Worm (Caenorhabditis elegans) whole organism, late embryonic: ENCODE results near the gene zig-8.

Experiments
- C08G9.2 ChIP-seq: sonication (generic microtip); optimal IDR thresholded peaks from 2 replicates; lab custom pipeline; 2016; ENCODE audit warnings: mild to moderate bottlenecking, missing genetic modification characterization, moderate library complexity, missing compliant biosample characterization
- F13H6.1 ChIP-seq: sonication (generic microtip); optimal IDR thresholded peaks from 2 replicates; lab custom pipeline; 2016; ENCODE audit warnings: missing genetic modification characterization, missing compliant biosample characterization
- K02D7.2 ChIP-seq: sonication (generic microtip); optimal IDR thresholded peaks from 2 replicates; lab custom pipeline; 2017; ENCODE audit warnings: mild to moderate bottlenecking, missing genetic modification characterization, missing compliant biosample characterization
- K09A11.1 ChIP-seq: sonication (generic microtip); optimal IDR thresholded peaks from 2 replicates; lab custom pipeline; 2017; ENCODE audit warnings: antibody characterized with exemption, mild to moderate bottlenecking, missing genetic modification characterization, missing compliant biosample characterization; ENCODE audit not compliant: insufficient read depth
- T23F11.4 ChIP-seq: fragments of 200-800 bp; sonication (Bioruptor generic); optimal IDR thresholded peaks from 2 replicates; lab custom pipeline; 2018; ENCODE audit warnings: mild to moderate bottlenecking, missing genetic modification characterization, missing compliant biosample characterization
- Y22D7AL.16 ChIP-seq: sonication (generic microtip); optimal IDR thresholded peaks from 2 replicates; lab custom pipeline; 2016; ENCODE audit warnings: missing genetic modification characterization, missing compliant biosample characterization
- ahr-1 ChIP-seq: sonication (generic microtip); optimal IDR thresholded peaks from 2 replicates; lab custom pipeline; 2016; ENCODE audit warnings: missing genetic modification characterization, missing compliant biosample characterization
- ama-1 ChIP-seq: fragments of 150-350 bp; optimal IDR thresholded peaks from 2 replicates; lab custom pipeline; 2014
- ceh-14 ChIP-seq: sonication (generic microtip); optimal IDR thresholded peaks from 2 replicates; lab custom pipeline; 2016; ENCODE audit warnings: missing genotype, missing genetic modification characterization, missing compliant biosample characterization
- ceh-2 ChIP-seq: sonication (generic microtip); optimal IDR thresholded peaks from 2 replicates; lab custom pipeline; 2016; ENCODE audit warnings: missing genotype, missing genetic modification characterization, missing compliant biosample characterization
- ceh-24 ChIP-seq: sonication (generic microtip); optimal IDR thresholded peaks from 2 replicates; lab custom pipeline; 2016; ENCODE audit warnings: mild to moderate bottlenecking, missing genetic modification characterization, missing compliant biosample characterization
- ceh-30 ChIP-seq: fragments of 150-350 bp; optimal IDR thresholded peaks from 2 replicates; lab custom pipeline; 2014; ENCODE audit warnings: missing biosample characterization, missing genetic modification characterization
- ceh-31 ChIP-seq: sonication (generic microtip); optimal IDR thresholded peaks from 2 replicates; lab custom pipeline; 2016; ENCODE audit warnings: missing genetic modification characterization, missing compliant biosample characterization
- ceh-45 ChIP-seq: fragments of 200-800 bp; sonication (Bioruptor generic); IDR thresholded peaks from 2 replicates; pipeline ENCODE4 v1.3.6; 2022; ENCODE audit warnings: missing genetic modification reagents, missing genetic modification characterization, missing compliant biosample characterization
- ceh-48 ChIP-seq: sonication (generic microtip); optimal IDR thresholded peaks from 2 replicates; lab custom pipeline; 2016; ENCODE audit warnings: missing genetic modification characterization, inconsistent platforms, missing compliant biosample characterization
- ceh-6 ChIP-seq: fragments of 200-800 bp; sonication (Bioruptor generic); optimal IDR thresholded peaks from 2 replicates; lab custom pipeline; 2018; ENCODE audit warnings: mild to moderate bottlenecking, missing genetic modification characterization, missing compliant biosample characterization
- elt-2 ChIP-seq: sonication (generic microtip); optimal IDR thresholded peaks from 2 replicates; lab custom pipeline; 2016; ENCODE audit warnings: missing genetic modification reagents, missing genetic modification characterization, missing compliant biosample characterization
- ets-4 ChIP-seq: sonication (generic microtip); optimal IDR thresholded peaks from 2 replicates; lab custom pipeline; 2016; ENCODE audit warnings: missing genetic modification characterization, missing compliant biosample characterization
- eyg-1 ChIP-seq: sonication (generic microtip); optimal IDR thresholded peaks from 2 replicates; lab custom pipeline; 2016; ENCODE audit warnings: missing genotype, missing genetic modification characterization, missing compliant biosample characterization
- fkh-10 ChIP-seq: fragments of 150-350 bp; optimal IDR thresholded peaks from 2 replicates; lab custom pipeline; 2014; ENCODE audit warnings: missing biosample characterization, missing genetic modification reagents, missing genetic modification characterization
- hlh-13 ChIP-seq: fragments of 200-800 bp; sonication (Bioruptor generic); optimal IDR thresholded peaks from 2 replicates; lab custom pipeline; 2018; ENCODE audit warnings: mild to moderate bottlenecking, missing genetic modification characterization, missing compliant biosample characterization
- hlh-30 ChIP-seq: sonication (generic microtip); optimal IDR thresholded peaks from 2 replicates; lab custom pipeline; 2017; ENCODE audit warnings: antibody characterized with exemption, missing genetic modification characterization, missing compliant biosample characterization; ENCODE audit not compliant: insufficient read depth
- hlh-6 ChIP-seq: sonication (generic microtip); optimal IDR thresholded peaks from 2 replicates; lab custom pipeline; 2016; ENCODE audit warnings: missing genotype, missing genetic modification characterization, missing compliant biosample characterization
- hlh-8 ChIP-seq: sonication (generic microtip); optimal IDR thresholded peaks from 2 replicates; lab custom pipeline; 2016; ENCODE audit warnings: missing genotype, missing genetic modification characterization, missing compliant biosample characterization
- lim-6 ChIP-seq: sonication (generic microtip); optimal IDR thresholded peaks from 2 replicates; lab custom pipeline; 2016; ENCODE audit warnings: missing genetic modification characterization, missing compliant biosample characterization
- lin-11 ChIP-seq: fragments of 200-800 bp; sonication (Bioruptor generic); optimal IDR thresholded peaks from 2 replicates; lab custom pipeline; 2018; ENCODE audit warnings: mild to moderate bottlenecking, missing genetic modification characterization, missing compliant biosample characterization
- madf-2 ChIP-seq: sonication (generic microtip); optimal IDR thresholded peaks from 2 replicates; lab custom pipeline; 2017; ENCODE audit warnings: missing genetic modification characterization, missing compliant biosample characterization
- mec-3 ChIP-seq: sonication (generic microtip); optimal IDR thresholded peaks from 2 replicates; lab custom pipeline; 2016; ENCODE audit warnings: borderline replicate concordance, missing genetic modification characterization, missing compliant biosample characterization
- nfya-1 ChIP-seq: sonication (generic microtip); optimal IDR thresholded peaks from 2 replicates; lab custom pipeline; 2017; ENCODE audit warnings: missing genetic modification characterization, mild to moderate bottlenecking, missing compliant biosample characterization, antibody characterized with exemption, moderate library complexity
- nhr-232 ChIP-seq: sonication (generic microtip); optimal IDR thresholded peaks from 2 replicates; lab custom pipeline; 2016; ENCODE audit warnings: missing genetic modification characterization, missing compliant biosample characterization
- odd-2 ChIP-seq: sonication (generic microtip); optimal IDR thresholded peaks from 2 replicates; lab custom pipeline; 2017; ENCODE audit warnings: antibody characterized with exemption, mild to moderate bottlenecking, missing genetic modification characterization, missing compliant biosample characterization
- pag-3 ChIP-seq: sonication (generic microtip); optimal IDR thresholded peaks from 2 replicates; lab custom pipeline; 2016; ENCODE audit warnings: missing compliant biosample characterization, missing genetic modification characterization, borderline replicate concordance
- pat-9 ChIP-seq: fragments of 200-800 bp; sonication (Bioruptor generic); optimal IDR thresholded peaks from 2 replicates; lab custom pipeline; 2018; ENCODE audit warnings: mild to moderate bottlenecking, missing genetic modification characterization, moderate library complexity, missing compliant biosample characterization
- pha-2 ChIP-seq: sonication (generic microtip); optimal IDR thresholded peaks from 2 replicates; lab custom pipeline; 2017; ENCODE audit warnings: mild to moderate bottlenecking, missing genetic modification characterization, missing compliant biosample characterization
- pha-4 ChIP-seq: fragments of 150-350 bp; optimal IDR thresholded peaks from 2 replicates; lab custom pipeline; 2018; ENCODE audit warnings: missing biosample characterization, missing genetic modification reagents, missing genetic modification characterization
- rnt-1 ChIP-seq: sonication (generic microtip); optimal IDR thresholded peaks from 2 replicates; lab custom pipeline; 2016; ENCODE audit warnings: missing genetic modification characterization, missing compliant biosample characterization
- sdc-2 ChIP-seq: sonication (generic microtip); optimal IDR thresholded peaks from 2 replicates; lab custom pipeline; 2016; ENCODE audit warnings: missing genotype, missing genetic modification characterization, missing compliant biosample characterization
- sox-2 ChIP-seq: fragments of 200-800 bp; sonication (Bioruptor generic); IDR thresholded peaks from 2 replicates; pipeline ENCODE4 v1.3.6; 2022; ENCODE audit warnings: missing genetic modification reagents, missing genetic modification characterization, missing compliant biosample characterization
- sox-4 ChIP-seq: sonication (generic microtip); optimal IDR thresholded peaks from 2 replicates; lab custom pipeline; 2017; ENCODE audit warnings: mild to moderate bottlenecking, missing genetic modification characterization, inconsistent platforms, missing compliant biosample characterization
- syd-9 ChIP-seq: sonication (generic microtip); optimal IDR thresholded peaks from 2 replicates; lab custom pipeline; 2016; ENCODE audit warnings: mild to moderate bottlenecking, missing genetic modification characterization, moderate library complexity, missing compliant biosample characterization
- tbx-2 ChIP-seq: sonication (generic microtip); optimal IDR thresholded peaks from 2 replicates; lab custom pipeline; 2016; ENCODE audit warnings: missing genetic modification characterization, missing compliant biosample characterization
- tbx-7 ChIP-seq: sonication (generic microtip); optimal IDR thresholded peaks from 2 replicates; lab custom pipeline; 2016; ENCODE audit warnings: missing genotype, missing genetic modification characterization, missing compliant biosample characterization
- ttx-3 ChIP-seq: sonication (generic microtip); optimal IDR thresholded peaks from 2 replicates; lab custom pipeline; 2016; ENCODE audit warnings: missing genetic modification reagents, missing genetic modification characterization, missing compliant biosample characterization
- unc-3 ChIP-seq, 2 experiments: fragments of 200-800 bp in 1 of 2; sonication (Bioruptor generic) in 1 of 2; sonication (generic microtip) in 1 of 2; conservative IDR thresholded peaks in 1 of 2; optimal IDR thresholded peaks in 1 of 2; 2 replicates each; pipeline versions ENCODE4 v1.3.6 to Lab custom; 2016 to 2022; ENCODE audit warnings: missing compliant biosample characterization in 2 of 2, missing genetic modification characterization in 2 of 2, missing genetic modification reagents in 1 of 2
- unc-42 ChIP-seq: sonication (generic microtip); optimal IDR thresholded peaks from 2 replicates; lab custom pipeline; 2016; ENCODE audit warnings: missing genotype, missing genetic modification characterization, missing compliant biosample characterization
- unc-55 ChIP-seq: sonication (generic microtip); optimal IDR thresholded peaks from 2 replicates; lab custom pipeline; 2017; ENCODE audit warnings: missing biosample characterization, missing genetic modification reagents, missing genetic modification characterization
- unc-86 ChIP-seq: sonication (generic microtip); optimal IDR thresholded peaks from 2 replicates; lab custom pipeline; 2016; ENCODE audit warnings: missing genetic modification characterization, missing compliant biosample characterization
- zip-5 ChIP-seq: sonication (generic microtip); optimal IDR thresholded peaks from 2 replicates; lab custom pipeline; 2016; ENCODE audit warnings: missing genetic modification characterization, missing compliant biosample characterization
- ztf-16 ChIP-seq: sonication (generic microtip); optimal IDR thresholded peaks from 2 replicates; lab custom pipeline; 2017; ENCODE audit warnings: missing genetic modification characterization, missing compliant biosample characterization

Gene zig-8

ce11 chrIII:13104410-13104809 is 15.2 kb upstream of the zig-8 start:
- TF ChIP-seq ceh-6 (GFP tag; lab: Kevin White, UChicago) (no peak), ahr-1 (tag; lab: Kevin White, UChicago) (no peak), F13H6.1 (no peak), lim-6 (tag; lab: Kevin White, UChicago) (no peak)

DNA sequence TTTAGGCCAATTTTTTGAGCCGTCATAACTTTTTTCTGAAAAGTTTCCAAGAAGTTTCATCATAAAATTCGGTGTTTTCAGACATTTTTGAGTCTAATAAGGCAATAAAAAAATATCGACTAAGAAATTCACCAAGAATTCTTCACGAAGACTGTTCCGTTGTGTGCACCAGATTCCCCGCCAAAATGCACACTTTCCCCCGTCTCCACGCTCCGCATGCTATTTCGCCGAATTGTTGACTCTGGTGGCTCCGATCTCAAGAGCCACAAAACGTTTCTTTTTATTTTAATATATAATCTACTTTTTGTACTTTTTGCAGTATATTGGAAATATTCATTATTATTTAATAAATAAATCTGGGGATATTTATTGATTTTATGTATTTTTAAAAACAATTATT is 14.1 kb upstream of the zig-8 start:
- TF ChIP-seq Y22D7AL.16 (tag; lab: Kevin White, UChicago) (no peak), nhr-232 (tag; lab: Kevin White, UChicago) (no peak), unc-55 (GFP tag; lab: Kevin White, UChicago) (no peak), sox-2 (GFP tag; lab: Robert Waterston, UW) (no peak), ceh-2 (tag; lab: Kevin White, UChicago) (no peak), T23F11.4 (no peak), ttx-3 (tag; lab: Kevin White, UChicago) (no peak), odd-2 (no peak), unc-86 (no peak), K09A11.1 (tag; lab: Kevin White, UChicago) (no peak)
- TF ChIP-seq, all 69 proteins: peak for 0

ce11 chrIII:13105911-13106310 is 13.7 kb upstream of the zig-8 start:
- TF ChIP-seq eyg-1 (tag; lab: Kevin White, UChicago), result no peak
- TF ChIP-seq zip-5, result no peak
- TF ChIP-seq hlh-8 (tag; lab: Kevin White, UChicago), result peak; percentile 23
- no peak for TF ChIP-seq ceh-2 (tag; lab: Kevin White, UChicago)
- no peak for TF ChIP-seq ceh-45 (GFP tag; lab: Robert Waterston, UW)
- TF ChIP-seq ceh-6 (GFP tag; lab: Kevin White, UChicago), result no peak
- TF ChIP-seq unc-3 (GFP tag; conservative IDR thresholded peaks at IDR 0.05; lab: Robert Waterston, UW), result no peak
- TF ChIP-seq unc-3 (tag; optimal IDR thresholded peaks at IDR 0.05; lab: Kevin White, UChicago), result no peak
- no peak for TF ChIP-seq pat-9 (tag; lab: Kevin White, UChicago)
- TF ChIP-seq ceh-24 (tag; lab: Kevin White, UChicago), result no peak
- no peak for TF ChIP-seq C08G9.2
- TF ChIP-seq mec-3, result no peak
- TF ChIP-seq K02D7.2 (tag; lab: Kevin White, UChicago), result no peak
- peak; percentile 93 for TF ChIP-seq unc-42
- peak; percentile 46 for TF ChIP-seq tbx-2 (tag; lab: Kevin White, UChicago)
- TF ChIP-seq ets-4 (tag; lab: Kevin White, UChicago), result no peak
- TF ChIP-seq ceh-14, result peak; percentile 30
- TF ChIP-seq ceh-30, result no peak
- no peak for TF ChIP-seq unc-86
- TF ChIP-seq sdc-2 (tag; lab: Kevin White, UChicago), result no peak
- no peak for TF ChIP-seq madf-2 (tag; lab: Kevin White, UChicago)
- no peak for TF ChIP-seq hlh-6 (tag; lab: Kevin White, UChicago)
- no peak for TF ChIP-seq hlh-30 (tag; lab: Kevin White, UChicago)
- TF ChIP-seq ahr-1 (tag; lab: Kevin White, UChicago), result no peak
- TF ChIP-seq pha-2 (tag; lab: Kevin White, UChicago), result no peak
- no peak for TF ChIP-seq K09A11.1 (tag; lab: Kevin White, UChicago)
- no peak for TF ChIP-seq fkh-10 (GFP tag; lab: Kevin White, UChicago)
- TF ChIP-seq elt-2 (tag; lab: Kevin White, UChicago), result peak; percentile 22
- TF ChIP-seq nfya-1 (tag; lab: Kevin White, UChicago), result peak; percentile 67
- TF ChIP-seq ztf-16, result peak; percentile 16
- peak; percentile 25 for TF ChIP-seq ceh-31
- TF ChIP-seq odd-2, result no peak
- peak; percentile 37 for TF ChIP-seq ceh-48 (tag; lab: Kevin White, UChicago)
- no peak for TF ChIP-seq hlh-13 (GFP tag; lab: Kevin White, UChicago)
- no peak for TF ChIP-seq pag-3 (tag; lab: Kevin White, UChicago)
- peak; percentile 7 for TF ChIP-seq lin-11 (tag; lab: Kevin White, UChicago)
- no peak for TF ChIP-seq rnt-1 (tag; lab: Kevin White, UChicago)
- TF ChIP-seq ama-1, result no peak
- TF ChIP-seq tbx-7 (tag; lab: Kevin White, UChicago), result no peak
- no peak for TF ChIP-seq syd-9 (tag; lab: Kevin White, UChicago)
- no peak for TF ChIP-seq sox-4 (tag; lab: Kevin White, UChicago)
- TF ChIP-seq pha-4 (tag; lab: Kevin White, UChicago), result no peak
